Worm (Caenorhabditis elegans) whole organism, L1 larva: Measurements from ENCODE around the gene let-716.

Experiments
- C34B4.2 ChIP-seq: sonication (generic microtip); optimal IDR thresholded peaks from 2 replicates; lab custom pipeline; 2017; ENCODE audit warnings: mild to moderate bottlenecking, missing genetic modification characterization, missing compliant biosample characterization
- Y116A8C.19 ChIP-seq: sonication (generic microtip); optimal IDR thresholded peaks from 2 replicates; lab custom pipeline; 2016; ENCODE audit warnings: missing compliant biosample characterization, missing genetic modification characterization, borderline replicate concordance
- alr-1 ChIP-seq: fragments of 200-800 bp; sonication (Bioruptor generic); optimal IDR thresholded peaks from 2 replicates; lab custom pipeline; 2018; ENCODE audit warnings: borderline replicate concordance, mild to moderate bottlenecking, missing genetic modification characterization, missing compliant biosample characterization
- aly-2 ChIP-seq: fragments of 150-350 bp; optimal IDR thresholded peaks from 2 replicates; lab custom pipeline; 2014; ENCODE audit warnings: missing biosample characterization, missing genetic modification characterization
- ceh-63 ChIP-seq: fragments of 200-800 bp; sonication (Bioruptor generic); optimal IDR thresholded peaks from 2 replicates; lab custom pipeline; 2018; ENCODE audit warnings: mild to moderate bottlenecking, missing genetic modification characterization, missing compliant biosample characterization
- ceh-8 ChIP-seq: fragments of 200-800 bp; sonication (Bioruptor generic); optimal IDR thresholded peaks from 2 replicates; lab custom pipeline; 2018; ENCODE audit warnings: mild to moderate bottlenecking, missing genetic modification characterization, moderate library complexity, missing compliant biosample characterization
- ces-1 ChIP-seq: fragments of 150-350 bp; optimal IDR thresholded peaks from 2 replicates; lab custom pipeline; 2014; ENCODE audit warnings: missing biosample characterization, missing genetic modification reagents, missing genetic modification characterization
- dpl-1 ChIP-seq, 3 experiments: fragments of 150-350 bp in 2 of 3; sonication (generic microtip) in 1 of 3; optimal IDR thresholded peaks; 2 replicates each; lab custom pipeline; 2014 to 2017; ENCODE audit warnings: missing biosample characterization in 3 of 3, missing genetic modification characterization in 3 of 3, missing genetic modification reagents in 3 of 3
- efl-1 ChIP-seq, 4 experiments: fragments of 150-350 bp; optimal IDR thresholded peaks in 3 of 4; peaks in 1 of 4; 1 replicate in 1 of 4; 2 replicates in 3 of 4; lab custom pipeline; 2014; ENCODE audit warnings: missing biosample characterization in 2 of 4, missing genetic modification characterization in 2 of 4, missing genetic modification reagents in 2 of 4
- efl-3 ChIP-seq: fragments of 200-800 bp; sonication (Bioruptor generic); optimal IDR thresholded peaks from 2 replicates; lab custom pipeline; 2018; ENCODE audit warnings: mild to moderate bottlenecking, missing genetic modification characterization, missing compliant biosample characterization
- egl-13 ChIP-seq: sonication (generic microtip); optimal IDR thresholded peaks from 2 replicates; lab custom pipeline; 2016; ENCODE audit warnings: missing genotype, missing genetic modification reagents, missing genetic modification characterization, missing compliant biosample characterization
- elt-2 ChIP-seq: sonication (generic microtip); optimal IDR thresholded peaks from 2 replicates; lab custom pipeline; 2016; ENCODE audit warnings: missing genetic modification characterization, mild to moderate bottlenecking, inconsistent platforms, missing compliant biosample characterization, missing genetic modification reagents
- elt-3 ChIP-seq, 6 experiments: fragments of 150-350 bp in 1 of 6; sonication (generic microtip); optimal IDR thresholded peaks; 2 replicates each; lab custom pipeline; 2017 to 2018; ENCODE audit warnings: missing biosample characterization in 6 of 6, missing genetic modification characterization in 6 of 6, inconsistent platforms in 1 of 6
- ets-5 ChIP-seq: fragments of 200-800 bp; sonication (Bioruptor generic); IDR thresholded peaks from 2 replicates; pipeline ENCODE4 v1.3.6; 2022; ENCODE audit warnings: missing genetic modification characterization, missing compliant biosample characterization
- fkh-10 ChIP-seq: sonication (generic microtip); optimal IDR thresholded peaks from 2 replicates; lab custom pipeline; 2017; ENCODE audit warnings: missing biosample characterization, missing genetic modification reagents, missing genetic modification characterization
- fkh-8 ChIP-seq: sonication (generic microtip); optimal IDR thresholded peaks from 2 replicates; lab custom pipeline; 2016; ENCODE audit warnings: mild to moderate bottlenecking, missing genetic modification characterization, missing compliant biosample characterization
- fos-1 ChIP-seq: fragments of 150-350 bp; optimal IDR thresholded peaks from 2 replicates; lab custom pipeline; 2014; ENCODE audit warnings: missing biosample characterization, missing genetic modification characterization
- hlh-4 ChIP-seq: sonication (generic microtip); optimal IDR thresholded peaks from 2 replicates; lab custom pipeline; 2016; ENCODE audit warnings: mild to moderate bottlenecking, missing genetic modification characterization, missing compliant biosample characterization
- isw-1 ChIP-seq: fragments of 200-800 bp; sonication (Bioruptor generic); IDR thresholded peaks from 2 replicates; pipeline ENCODE4 v1.3.6; 2022; ENCODE audit warnings: missing genetic modification characterization, missing compliant biosample characterization
- lin-14 ChIP-seq: fragments of 200-800 bp; sonication (Bioruptor generic); optimal IDR thresholded peaks from 2 replicates; lab custom pipeline; 2018; ENCODE audit warnings: mild to moderate bottlenecking, missing genetic modification characterization, moderate library complexity, missing compliant biosample characterization
- lin-15B ChIP-seq: fragments of 150-350 bp; sonication (generic microtip); optimal IDR thresholded peaks from 3 replicates; lab custom pipeline; 2014; ENCODE audit warnings: missing biosample characterization, missing genetic modification characterization
- lin-35 ChIP-seq, 2 experiments: fragments of 150-350 bp; optimal IDR thresholded peaks; 2 replicates each; lab custom pipeline; 2014; ENCODE audit warnings: missing biosample characterization in 2 of 2, missing genetic modification characterization in 2 of 2, missing genetic modification reagents in 2 of 2
- lin-39 ChIP-seq: fragments of 150-350 bp; optimal IDR thresholded peaks from 2 replicates; lab custom pipeline; 2014; ENCODE audit warnings: missing biosample characterization, missing genetic modification reagents, missing genetic modification characterization
- mab-9 ChIP-seq: fragments of 200-800 bp; sonication (Bioruptor generic); IDR thresholded peaks from 2 replicates; pipeline ENCODE4 v1.3.6; 2022; ENCODE audit warnings: missing genetic modification reagents, missing genetic modification characterization, missing compliant biosample characterization
- mdl-1 ChIP-seq, 2 experiments: fragments of 150-350 bp; optimal IDR thresholded peaks; 2 replicates each; lab custom pipeline; 2014 to 2017; ENCODE audit warnings: missing biosample characterization in 2 of 2, missing genetic modification characterization in 2 of 2, inconsistent platforms in 1 of 2
- mep-1 ChIP-seq: fragments of 150-350 bp; optimal IDR thresholded peaks from 2 replicates; lab custom pipeline; 2014; ENCODE audit warnings: missing biosample characterization, missing genetic modification characterization
- nhr-11 ChIP-seq: fragments of 150-350 bp; optimal IDR thresholded peaks from 2 replicates; lab custom pipeline; 2014; ENCODE audit warnings: missing biosample characterization, missing genetic modification characterization
- nhr-12 ChIP-seq: sonication (generic microtip); optimal IDR thresholded peaks from 2 replicates; lab custom pipeline; 2017; ENCODE audit warnings: missing biosample characterization, missing genetic modification characterization
- nhr-19 ChIP-seq: fragments of 200-800 bp; sonication (Bioruptor generic); conservative IDR thresholded peaks from 2 replicates; pipeline ENCODE4 v1.3.6; 2022; ENCODE audit warnings: missing genetic modification characterization, missing compliant biosample characterization
- nhr-20 ChIP-seq: sonication (generic microtip); optimal IDR thresholded peaks from 2 replicates; lab custom pipeline; 2016; ENCODE audit warnings: mild to moderate bottlenecking, missing genetic modification characterization, missing compliant biosample characterization
- nhr-237 ChIP-seq: fragments of 150-350 bp; optimal IDR thresholded peaks from 2 replicates; lab custom pipeline; 2014; ENCODE audit warnings: missing biosample characterization, missing genetic modification characterization
- nhr-28 ChIP-seq: fragments of 150-350 bp; optimal IDR thresholded peaks from 2 replicates; lab custom pipeline; 2014; ENCODE audit warnings: missing biosample characterization, missing genetic modification characterization
- nhr-47 ChIP-seq: sonication (generic microtip); optimal IDR thresholded peaks from 2 replicates; lab custom pipeline; 2016; ENCODE audit warnings: mild to moderate bottlenecking, missing genetic modification characterization, moderate library complexity, missing compliant biosample characterization
- nhr-71 ChIP-seq: sonication (generic microtip); optimal IDR thresholded peaks from 2 replicates; lab custom pipeline; 2016; ENCODE audit warnings: mild to moderate bottlenecking, missing genetic modification characterization, moderate library complexity, missing compliant biosample characterization
- nhr-77 ChIP-seq: fragments of 150-350 bp; optimal IDR thresholded peaks from 2 replicates; lab custom pipeline; 2014; ENCODE audit warnings: missing biosample characterization, missing genetic modification characterization
- pag-3 ChIP-seq: sonication (generic microtip); optimal IDR thresholded peaks from 2 replicates; lab custom pipeline; 2017; ENCODE audit warnings: missing genetic modification characterization, mild to moderate bottlenecking, missing compliant biosample characterization, antibody characterized with exemption, borderline replicate concordance; ENCODE audit not compliant: insufficient read depth
- pqm-1 ChIP-seq: sonication (generic microtip); optimal IDR thresholded peaks from 3 replicates; lab custom pipeline; 2017; ENCODE audit warnings: missing biosample characterization, missing genetic modification characterization
- rnt-1 ChIP-seq: sonication (generic microtip); optimal IDR thresholded peaks from 2 replicates; lab custom pipeline; 2016; ENCODE audit warnings: mild to moderate bottlenecking, missing genetic modification characterization, moderate library complexity, missing compliant biosample characterization
- skn-1 ChIP-seq: fragments of 150-350 bp; optimal IDR thresholded peaks from 2 replicates; lab custom pipeline; 2014; ENCODE audit warnings: missing biosample characterization, missing genetic modification characterization
- snpc-4 ChIP-seq: fragments of 150-350 bp; optimal IDR thresholded peaks from 2 replicates; lab custom pipeline; 2014; ENCODE audit warnings: missing biosample characterization, missing genetic modification characterization
- snu-23 ChIP-seq: sonication (generic microtip); optimal IDR thresholded peaks from 2 replicates; lab custom pipeline; 2016; ENCODE audit warnings: missing genetic modification characterization, missing compliant biosample characterization
- sox-4 ChIP-seq: sonication (generic microtip); optimal IDR thresholded peaks from 2 replicates; lab custom pipeline; 2016; ENCODE audit warnings: missing genetic modification characterization, missing compliant biosample characterization
- tbx-2 ChIP-seq: sonication (generic microtip); optimal IDR thresholded peaks from 2 replicates; lab custom pipeline; 2016; ENCODE audit warnings: missing genetic modification characterization, missing compliant biosample characterization
- tlp-1 ChIP-seq: fragments of 150-350 bp; optimal IDR thresholded peaks from 2 replicates; lab custom pipeline; 2014; ENCODE audit warnings: missing biosample characterization, missing genetic modification characterization
- unc-30 ChIP-seq: sonication (generic microtip); optimal IDR thresholded peaks from 2 replicates; lab custom pipeline; 2017; ENCODE audit warnings: missing biosample characterization, missing genetic modification characterization
- unc-62 ChIP-seq: fragments of 150-350 bp; optimal IDR thresholded peaks from 2 replicates; lab custom pipeline; 2014; ENCODE audit warnings: missing biosample characterization, missing genetic modification reagents, missing genetic modification characterization
- vab-15 ChIP-seq: sonication (generic microtip); optimal IDR thresholded peaks from 2 replicates; lab custom pipeline; 2017; ENCODE audit warnings: missing genotype, mild to moderate bottlenecking, missing genetic modification characterization, missing compliant biosample characterization
- xbp-1 ChIP-seq: sonication (generic microtip); optimal IDR thresholded peaks from 2 replicates; lab custom pipeline; 2016; ENCODE audit warnings: missing genetic modification characterization, missing compliant biosample characterization
- zip-4 ChIP-seq: fragments of 200-800 bp; sonication (Bioruptor generic); optimal IDR thresholded peaks from 2 replicates; lab custom pipeline; 2018; ENCODE audit warnings: mild to moderate bottlenecking, missing genetic modification characterization, moderate library complexity, missing compliant biosample characterization
- ztf-4 ChIP-seq: fragments of 150-350 bp; optimal IDR thresholded peaks from 2 replicates; lab custom pipeline; 2014; ENCODE audit warnings: missing biosample characterization, missing genetic modification characterization

The let-716 gene

ce11 chrIII:6374947-6375415 is 8.4 kb upstream of the let-716 start, which contains the start of the genes rps-13 and nfx-1 (continued):
- TF ChIP-seq hlh-4 (tag; lab: Kevin White, UChicago) (no peak), ces-1 (GFP tag; lab: Kevin White, UChicago) (no peak)

- peak in 1 of 6 experiments; percentile 32 for TF ChIP-seq elt-3 (tag; optimal IDR thresholded peaks at IDR 0.05; lab: Kevin White, UChicago)
- TF ChIP-seq efl-3 = no peak
- TF ChIP-seq sox-4 (tag; lab: Kevin White, UChicago) = no peak
- TF ChIP-seq C34B4.2 = no peak
- no peak for TF ChIP-seq lin-14
- TF ChIP-seq vab-15 (tag; lab: Kevin White, UChicago) = no peak
- no peak for TF ChIP-seq ceh-63 (GFP tag; lab: Kevin White, UChicago)
- TF ChIP-seq nhr-47 (tag; lab: Kevin White, UChicago) = peak; percentile 37
- TF ChIP-seq fos-1 (tag; lab: Kevin White, UChicago) = no peak
- no peak for TF ChIP-seq fkh-8
- TF ChIP-seq rnt-1 = no peak
- no peak for TF ChIP-seq unc-62
- TF ChIP-seq nhr-19 (GFP tag; lab: Robert Waterston, UW) = no peak
- no peak for TF ChIP-seq fkh-10 (GFP tag; lab: Kevin White, UChicago)
- no peak for TF ChIP-seq pag-3 (tag; lab: Kevin White, UChicago)
- no peak for TF ChIP-seq isw-1 (GFP tag; lab: Robert Waterston, UW)
- TF ChIP-seq skn-1 (tag; lab: Kevin White, UChicago) = no peak
- TF ChIP-seq nhr-28 = no peak
- no peak for TF ChIP-seq unc-30 (tag; lab: Kevin White, UChicago)
- no peak for TF ChIP-seq egl-13 (tag; lab: Kevin White, UChicago)
- TF ChIP-seq tlp-1 = no peak
- TF ChIP-seq ets-5 (GFP tag; lab: Robert Waterston, UW) = no peak
- TF ChIP-seq lin-35 (GFP tag; optimal IDR thresholded peaks at IDR 0.05; lab: Kevin White, UChicago) = peak in 1 of 2 experiments; percentile 53
- TF ChIP-seq zip-4 (GFP tag; lab: Kevin White, UChicago) = no peak
- TF ChIP-seq lin-15B (tag; lab: Kevin White, UChicago) = no peak
- TF ChIP-seq dpl-1 (GFP tag; optimal IDR thresholded peaks at IDR 0.05; lab: Kevin White, UChicago) = peak in 2 of 3 experiments; percentile 24 to 47
- peak; percentile 51 for TF ChIP-seq mep-1
- no peak for TF ChIP-seq xbp-1 (tag; lab: Kevin White, UChicago)
- no peak for TF ChIP-seq lin-39 (tag; lab: Kevin White, UChicago)
- no peak for TF ChIP-seq mdl-1 (tag; optimal IDR thresholded peaks at IDR 0.05; lab: Kevin White, UChicago)
- peak; percentile 33 for TF ChIP-seq aly-2 (tag; lab: Kevin White, UChicago)
- TF ChIP-seq elt-2 = no peak
- TF ChIP-seq ceh-8 (GFP tag; lab: Kevin White, UChicago) = no peak
- no peak for TF ChIP-seq ces-1 (GFP tag; lab: Kevin White, UChicago)
- TF ChIP-seq mab-9 = peak; percentile 43; the same call in 1 of the 2 replicates
- TF ChIP-seq nhr-20 (tag; lab: Kevin White, UChicago) = peak; percentile 24
- TF ChIP-seq nhr-12 (tag; lab: Kevin White, UChicago) = no peak
- no peak for TF ChIP-seq Y116A8C.19 (tag; lab: Kevin White, UChicago)
- no peak for TF ChIP-seq alr-1
- no peak for TF ChIP-seq snpc-4
- peak; percentile 17 for TF ChIP-seq snu-23 (GFP tag; lab: Kevin White, UChicago)
- TF ChIP-seq nhr-71 (tag; lab: Kevin White, UChicago) = peak; percentile 30
- TF ChIP-seq tbx-2 = no peak
- no peak for TF ChIP-seq nhr-237 (tag; lab: Kevin White, UChicago)
- TF ChIP-seq nhr-11 (tag; lab: Kevin White, UChicago) = no peak
- TF ChIP-seq pqm-1 = no peak
- peak in 1 of 2 experiments; percentile 44 for TF ChIP-seq efl-1 (optimal IDR thresholded peaks at IDR 0.05; lab: Kevin White, UChicago)
- peak; percentile 37 to 71 for TF ChIP-seq efl-1 (GFP tag; optimal IDR thresholded peaks at IDR 0.05 in 1 of 2; lab: Kevin White, UChicago)
- no peak for TF ChIP-seq ztf-4 (tag; lab: Kevin White, UChicago)
- no peak for TF ChIP-seq nhr-77 (tag; lab: Kevin White, UChicago)
Measured at ce11 chrIII:6379129-6379528, 4.2 kb upstream of the let-716 start, which contains the start of gene C16A3.6. C16A3.6 (plus strand) TSS chrIII:6379212.
